Worm (Caenorhabditis elegans) whole organism, L4/young adult: ENCODE data around the gene srv-4.

Experiments used
- W03F9.2 ChIP-seq: fragments of 150-350 bp; optimal IDR thresholded peaks from 2 replicates; lab custom pipeline; 2014; ENCODE audit warnings: missing biosample characterization, missing genetic modification characterization
- dao-5 ChIP-seq: sonication (generic microtip); optimal IDR thresholded peaks from 2 replicates; lab custom pipeline; 2016; ENCODE audit warnings: missing genotype, missing genetic modification characterization, moderate library complexity, missing compliant biosample characterization
- him-1 ChIP-seq: sonication (generic microtip); optimal IDR thresholded peaks from 2 replicates; lab custom pipeline; 2016; ENCODE audit warnings: missing genotype, missing genetic modification reagents, missing genetic modification characterization, missing compliant biosample characterization

The srv-4 gene

DNA sequence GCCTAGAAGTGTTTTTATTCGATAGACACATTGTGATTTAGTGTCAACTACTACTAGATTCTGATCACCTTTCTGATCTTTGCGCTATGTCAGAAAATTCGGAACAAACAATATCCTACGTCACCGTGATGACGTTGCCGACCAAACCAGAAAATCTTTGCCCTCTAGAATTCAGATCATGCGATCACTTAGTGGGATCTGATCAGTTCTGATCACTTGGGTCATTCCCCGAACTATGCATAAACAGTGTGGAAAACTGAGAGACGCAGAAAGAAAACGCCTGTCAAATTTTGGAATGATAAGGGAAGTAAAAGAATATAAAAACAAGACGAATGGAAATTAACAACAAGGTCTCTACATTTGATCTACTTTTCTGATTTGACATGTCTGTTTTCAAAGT is 6.3 kb upstream of the srv-4 start, which contains the start of gene F15E6.3:
Gene F15E6.3 (plus strand): TSS at position 344 of the 400 bp plus-strand sequence.
- no peak for TF ChIP-seq W03F9.2 (tag; lab: Kevin White, UChicago)
- no peak for TF ChIP-seq dao-5 (tag; lab: Kevin White, UChicago)
- TF ChIP-seq him-1 (tag; lab: Kevin White, UChicago) = no peak

DNA sequence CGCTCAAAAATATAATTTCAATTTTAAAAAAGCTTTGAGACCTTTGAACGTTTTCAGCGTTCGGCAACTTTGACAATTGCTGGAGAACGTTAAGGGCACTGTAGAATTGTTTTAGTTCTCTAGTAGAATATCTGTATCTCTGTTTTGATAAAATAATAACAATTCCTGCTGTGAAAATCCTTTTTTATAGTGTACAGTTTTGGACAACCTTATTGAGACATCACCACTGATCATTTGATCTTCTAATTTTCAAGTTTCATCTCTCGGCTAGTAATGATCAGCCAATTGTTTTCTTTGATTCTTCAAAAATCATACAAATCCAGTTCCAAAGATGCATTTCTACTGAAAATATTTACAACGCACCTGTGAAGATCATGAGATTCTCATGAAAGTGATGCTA is 4.3 kb upstream of the srv-4 start, which contains the start of gene F15E6.10:
Gene F15E6.10 (plus strand): TSS at position 301 of the 400 bp plus-strand sequence.
- TF ChIP-seq dao-5 (tag; lab: Kevin White, UChicago) = no peak
- TF ChIP-seq W03F9.2 (tag; lab: Kevin White, UChicago) = no peak
- no peak for TF ChIP-seq him-1 (tag; lab: Kevin White, UChicago)

DNA sequence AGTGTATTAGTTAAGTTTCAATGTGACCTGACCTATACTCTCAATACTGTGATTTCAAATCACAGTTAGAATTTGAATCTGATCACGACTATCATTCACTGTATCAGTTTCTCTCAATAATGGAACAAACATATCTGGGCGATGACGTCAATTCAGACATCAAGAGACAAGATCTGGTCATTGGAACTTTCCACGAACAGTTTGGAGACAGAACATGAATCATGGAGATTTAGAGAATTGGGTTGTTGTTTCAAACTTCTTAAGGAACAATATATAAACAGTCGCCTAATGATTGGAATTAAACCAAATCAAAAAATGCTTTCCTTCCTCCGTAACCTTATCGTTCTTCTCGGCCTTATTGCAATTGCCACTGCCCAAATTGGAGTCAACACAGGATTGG is 2.9 kb upstream of the srv-4 start, which contains the start of gene F15E6.4:
Gene F15E6.4 (plus strand): TSS at position 301 of the 400 bp plus-strand sequence.
- TF ChIP-seq him-1 (tag; lab: Kevin White, UChicago) (no peak), dao-5 (tag; lab: Kevin White, UChicago) (no peak), W03F9.2 (tag; lab: Kevin White, UChicago) (no peak)

DNA sequence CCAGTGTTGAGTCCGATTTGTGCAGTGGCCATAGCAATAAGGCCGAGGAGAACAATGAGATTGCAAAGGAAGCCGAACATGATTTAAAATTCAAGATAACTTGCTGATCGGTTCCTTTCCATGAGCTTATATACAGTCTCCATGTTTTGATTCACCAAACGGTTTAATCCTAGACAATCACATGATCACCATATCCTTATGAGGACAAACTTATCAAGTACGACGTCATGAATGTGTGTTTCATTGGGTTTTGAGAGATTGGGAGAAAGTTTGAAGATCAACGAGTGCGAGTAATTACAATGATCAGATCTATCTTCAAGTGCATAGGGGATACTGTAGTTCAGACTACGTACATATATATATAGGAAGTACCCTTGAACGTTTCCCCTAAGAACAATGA is 2.2 kb upstream of the srv-4 start, which contains the start of gene dct-7:
Gene dct-7 (minus strand): TSS at position 101 of the 400 bp plus-strand sequence.
- no peak for TF ChIP-seq him-1 (tag; lab: Kevin White, UChicago)
- no peak for TF ChIP-seq W03F9.2 (tag; lab: Kevin White, UChicago)
- no peak for TF ChIP-seq dao-5 (tag; lab: Kevin White, UChicago)

DNA sequence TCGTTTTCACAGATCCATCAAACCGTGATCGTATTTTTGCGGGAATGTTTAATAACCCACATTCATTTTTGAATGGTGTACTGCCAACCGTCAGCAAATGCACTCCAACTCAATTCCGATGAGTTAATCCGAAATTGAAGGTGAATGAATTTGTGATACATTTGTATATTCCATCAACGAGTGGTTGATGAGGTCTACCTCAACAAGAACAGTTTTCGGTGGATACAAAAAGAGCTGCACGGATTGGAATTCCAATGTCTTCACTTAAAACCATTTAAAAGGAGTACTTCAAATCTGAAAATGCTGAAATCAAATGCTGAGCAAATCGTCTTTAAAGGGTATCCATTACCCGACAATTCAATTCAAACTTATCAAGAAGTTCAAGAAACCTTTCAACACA is 1.0 kb upstream of the srv-4 start, which contains the start of gene F15E6.5:
Gene F15E6.5 (plus strand): TSS at position 301 of the 400 bp plus-strand sequence.
- TF ChIP-seq W03F9.2 (tag; lab: Kevin White, UChicago) (no peak), dao-5 (tag; lab: Kevin White, UChicago) (no peak), him-1 (tag; lab: Kevin White, UChicago) (no peak)

DNA sequence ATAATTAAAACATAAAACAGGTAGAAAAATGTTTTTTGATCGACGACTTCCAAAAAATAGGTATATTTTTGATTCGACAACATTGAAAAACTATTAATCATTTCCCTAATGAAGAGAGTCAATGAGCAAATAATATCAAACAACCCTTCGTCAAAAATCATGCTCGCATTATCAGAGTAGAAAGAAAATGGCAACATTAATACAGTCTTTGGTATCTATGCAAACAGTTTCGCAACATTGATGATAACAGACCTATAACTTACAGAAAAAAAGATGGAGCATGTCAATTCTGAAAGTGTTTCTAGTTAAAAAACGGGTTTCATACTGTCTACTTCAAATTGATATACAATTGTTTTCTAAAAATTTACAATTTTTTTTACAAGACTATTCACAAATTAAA is 3.2 kb downstream of the srv-4 start:
- TF ChIP-seq W03F9.2 (tag; lab: Kevin White, UChicago) (no peak), him-1 (tag; lab: Kevin White, UChicago) (no peak), dao-5 (tag; lab: Kevin White, UChicago) (no peak)

DNA sequence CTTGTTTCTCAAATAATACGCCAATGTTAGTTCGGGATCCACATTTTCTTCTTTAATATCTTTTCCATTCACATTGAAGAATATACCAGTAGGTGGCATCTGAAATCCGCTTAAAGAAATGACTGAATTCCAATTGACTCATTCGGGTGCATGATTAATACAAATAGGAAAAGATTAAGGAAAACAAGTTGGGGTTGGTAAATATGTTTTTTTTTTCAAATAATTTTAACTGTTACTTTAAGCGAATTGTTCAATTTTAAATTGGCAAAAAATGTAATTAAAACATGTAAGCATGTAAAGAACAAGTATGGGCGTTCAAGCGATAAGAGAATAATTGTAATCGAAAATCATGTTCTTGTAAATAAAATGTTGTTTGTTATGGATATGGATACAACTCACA is 4.2 kb downstream of the srv-4 start, which contains the start of gene F15E6.6:
Gene F15E6.6 (minus strand): TSS at position 101 of the 400 bp plus-strand sequence.
- TF ChIP-seq him-1 (tag; lab: Kevin White, UChicago) (no peak), dao-5 (tag; lab: Kevin White, UChicago) (no peak), W03F9.2 (tag; lab: Kevin White, UChicago) (no peak)

DNA sequence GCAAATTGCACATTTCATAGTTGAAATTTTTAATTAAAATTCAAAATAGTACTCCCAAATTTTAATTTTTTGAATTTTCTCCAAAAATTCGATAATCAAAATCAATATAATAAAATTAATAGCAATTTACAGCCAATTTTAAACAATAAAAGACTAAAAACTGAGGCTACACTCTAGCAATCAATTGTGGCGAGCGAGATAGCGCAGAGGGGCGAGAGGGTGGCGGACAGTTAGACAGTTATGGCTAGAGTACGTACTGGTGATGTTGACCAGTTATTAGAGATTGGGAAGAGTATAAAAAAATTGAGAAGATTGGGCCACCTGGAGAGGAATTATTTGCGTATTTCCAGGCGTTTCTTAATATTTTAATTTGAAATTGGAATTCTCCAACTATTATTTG is 10.5 kb downstream of the srv-4 start, which contains the start of gene nhr-78:
Gene nhr-78 (minus strand): TSS at position 182 of the 400 bp plus-strand sequence.
- TF ChIP-seq W03F9.2 (tag; lab: Kevin White, UChicago) (no peak), dao-5 (tag; lab: Kevin White, UChicago) (no peak), him-1 (tag; lab: Kevin White, UChicago) (no peak)

DNA sequence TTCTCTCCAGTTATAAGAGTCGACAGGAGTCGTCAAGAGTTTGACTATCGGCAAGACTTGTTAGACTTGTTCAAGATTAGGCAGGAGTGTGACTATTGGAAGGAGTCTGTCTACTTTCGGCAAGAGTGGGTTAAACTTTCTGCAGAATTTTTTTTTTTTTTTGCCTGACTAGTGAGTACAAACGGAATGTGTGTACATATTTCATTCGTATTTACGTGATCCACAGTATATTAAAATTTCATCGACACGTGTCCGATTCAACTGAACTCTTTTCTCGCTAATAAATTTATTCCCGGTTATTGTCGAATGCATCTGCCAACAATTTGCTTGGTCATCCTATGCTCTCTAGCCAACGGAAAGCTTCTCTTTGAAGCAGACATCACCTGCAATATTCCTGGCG is 16.1 kb downstream of the srv-4 start, which contains the start of gene F36A4.1:
Gene F36A4.1 (plus strand): TSS at position 301 of the 400 bp plus-strand sequence.
- no peak for TF ChIP-seq him-1 (tag; lab: Kevin White, UChicago)
- TF ChIP-seq W03F9.2 (tag; lab: Kevin White, UChicago) = no peak
- TF ChIP-seq dao-5 (tag; lab: Kevin White, UChicago) = no peak

DNA sequence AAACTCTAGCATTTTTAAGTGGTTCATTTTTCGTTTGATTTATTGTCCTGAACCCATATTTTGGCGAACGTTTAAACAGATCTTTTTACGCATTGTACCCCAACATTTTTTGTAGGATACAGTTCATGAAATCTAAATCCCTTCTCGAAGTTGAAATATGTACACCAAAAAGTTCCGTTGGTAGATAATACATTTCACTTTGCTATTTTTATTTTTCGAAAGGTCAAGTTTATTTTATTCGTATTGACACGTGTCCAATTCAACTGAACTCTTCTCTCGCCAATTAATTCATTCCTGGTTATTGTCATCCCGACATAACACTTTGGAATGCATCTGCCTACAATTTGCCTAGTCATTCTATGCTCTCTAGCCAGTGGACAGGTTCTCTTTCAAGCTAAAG is 17.3 kb downstream of the srv-4 start, which contains the start of gene F36A4.2:
Gene F36A4.2 (plus strand): TSS at position 301 of the 400 bp plus-strand sequence.
- TF ChIP-seq him-1 (tag; lab: Kevin White, UChicago) = no peak
- TF ChIP-seq dao-5 (tag; lab: Kevin White, UChicago) = no peak

DNA sequence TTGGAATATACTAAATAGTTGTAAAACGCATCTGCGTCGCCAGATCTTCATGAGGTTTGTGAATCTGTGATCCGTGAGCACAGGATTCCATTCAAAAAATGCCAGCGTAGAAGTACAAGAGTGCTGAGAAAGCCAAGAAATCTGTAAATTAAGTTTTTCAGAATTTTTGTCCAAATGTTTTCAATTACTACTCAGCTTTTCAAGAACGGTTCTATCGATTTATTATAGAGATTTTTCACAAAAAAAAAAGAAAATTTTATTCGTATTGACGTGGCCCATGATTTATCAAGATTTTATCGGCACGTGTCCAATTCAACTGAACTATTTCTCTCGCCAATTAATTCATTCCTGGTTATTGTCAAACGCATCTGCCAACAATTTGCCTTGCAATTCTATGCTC is 18.9 kb downstream of the srv-4 start, which contains the start of gene F36A4.3:
Gene F36A4.3 (plus strand): TSS at position 301 of the 400 bp plus-strand sequence.
- TF ChIP-seq W03F9.2 (tag; lab: Kevin White, UChicago) (no peak), dao-5 (tag; lab: Kevin White, UChicago) (no peak), him-1 (tag; lab: Kevin White, UChicago) (no peak)

DNA sequence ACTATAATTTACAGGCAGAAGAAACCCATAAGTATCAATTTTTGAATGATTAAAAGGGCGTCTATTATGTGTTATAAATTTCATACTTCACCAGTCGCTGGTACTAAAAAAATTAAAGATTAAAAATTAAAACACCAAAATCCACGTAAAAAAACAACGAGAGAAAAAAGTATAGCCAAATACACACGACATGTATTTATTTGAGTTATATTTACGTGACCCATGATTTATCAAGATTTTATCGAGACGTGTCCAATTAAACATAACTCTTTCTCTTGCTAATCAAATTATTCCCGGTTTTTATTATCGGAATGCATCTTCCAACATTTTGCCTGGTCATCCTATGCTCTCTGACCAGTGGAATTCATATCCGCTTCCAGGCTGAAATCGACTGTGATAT is 20.9 kb downstream of the srv-4 start, which contains the start of gene F36A4.4:
Gene F36A4.4 (plus strand): TSS at position 301 of the 400 bp plus-strand sequence.
- TF ChIP-seq dao-5 (tag; lab: Kevin White, UChicago) = no peak
- TF ChIP-seq W03F9.2 (tag; lab: Kevin White, UChicago) = no peak
- TF ChIP-seq him-1 (tag; lab: Kevin White, UChicago) = no peak

DNA sequence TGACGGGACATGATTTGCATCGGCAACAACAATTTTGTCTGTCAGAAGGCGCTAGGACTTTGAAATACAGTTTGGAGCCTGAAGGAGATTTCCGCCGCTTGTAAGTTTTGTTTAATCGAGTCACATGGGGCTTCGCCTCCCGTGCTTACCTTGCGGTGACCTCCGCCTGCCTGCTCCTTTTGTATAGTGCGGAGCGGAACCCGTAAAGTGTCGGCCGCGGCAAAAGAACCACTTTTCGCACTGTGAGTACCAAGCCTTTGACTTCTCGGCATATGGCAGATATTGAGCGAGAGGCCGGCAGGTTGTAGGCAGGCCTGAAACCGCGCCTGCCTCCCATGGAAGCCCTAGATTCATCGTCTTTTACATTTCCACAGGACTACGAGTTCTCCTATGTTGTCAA is 22.3 kb downstream of the srv-4 start:
- TF ChIP-seq him-1 (tag; lab: Kevin White, UChicago) (no peak), W03F9.2 (tag; lab: Kevin White, UChicago) (no peak), dao-5 (tag; lab: Kevin White, UChicago) (no peak)

DNA sequence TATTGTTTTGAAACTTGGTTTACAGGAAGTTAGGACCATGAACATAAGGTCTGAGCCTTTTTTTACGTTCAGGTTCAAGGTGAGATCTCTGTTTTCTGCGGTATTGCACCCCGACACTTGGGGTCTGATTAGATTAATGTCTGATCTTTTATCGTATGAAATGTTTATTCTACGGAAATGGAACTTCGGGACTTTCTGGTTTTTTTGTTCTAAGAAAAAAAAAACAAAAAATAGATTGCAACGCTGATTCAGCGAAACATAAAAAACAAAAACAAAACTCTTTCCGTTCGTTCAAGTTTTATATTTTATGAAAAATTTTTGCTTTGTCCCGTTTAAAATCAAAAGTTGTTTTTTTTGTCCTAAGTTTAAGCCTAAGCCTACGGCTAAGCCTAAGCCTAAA is 23.0 kb downstream of the srv-4 start, which contains the start of gene F36A4.5:
Gene F36A4.5 (plus strand): TSS at position 301 of the 400 bp plus-strand sequence.
- TF ChIP-seq W03F9.2 (tag; lab: Kevin White, UChicago) (no peak), him-1 (tag; lab: Kevin White, UChicago) (no peak), dao-5 (tag; lab: Kevin White, UChicago) (no peak)
